Worm (Caenorhabditis elegans): ENCODE measurements around the gene B0222.1.

ce11 chrV:9183718-9184441 is 49.8 kb downstream of the B0222.1 start:
- TF ChIP-seq ceh-82 (tag; optimal IDR thresholded peaks at IDR 0.05) (no peak), lin-13 (GFP tag; optimal IDR thresholded peaks at IDR 0.05) (no peak), fos-1 (tag; optimal IDR thresholded peaks at IDR 0.05) (no peak), aly-2 (tag; optimal IDR thresholded peaks at IDR 0.05) (no peak), ceh-16 (tag; optimal IDR thresholded peaks at IDR 0.05) (no peak), egl-27 (tag; optimal IDR thresholded peaks at IDR 0.05) (no peak), sma-9 (GFP tag; optimal IDR thresholded peaks at IDR 0.05) (no peak), sma-9 (tag; optimal IDR thresholded peaks at IDR 0.05) (no peak)
